Fruit fly (Drosophila melanogaster) whole organism, embryonic: ENCODE measurements around the gene CG5853.

Experiments
- Atf3 ChIP-seq: fragments of 200-800 bp; sonication (Bioruptor generic); optimal IDR thresholded peaks from 3 replicates; lab custom pipeline; 2016; ENCODE audit warnings: missing biosample characterization, missing genetic modification characterization
- B-H1 ChIP-seq: fragments of 200-800 bp; sonication (Bioruptor generic); IDR thresholded peaks from 3 replicates; pipeline ENCODE4 v1.3.6; 2022; ENCODE audit warnings: missing biosample characterization, missing genetic modification characterization
- CG11723 ChIP-seq: fragments of 200-800 bp; sonication (Bioruptor generic); optimal IDR thresholded peaks from 2 replicates; lab custom pipeline; 2017; ENCODE audit warnings: missing biosample characterization, mild to moderate bottlenecking, missing genetic modification characterization
- CG12391 ChIP-seq: fragments of 200-800 bp; sonication (Bioruptor generic); optimal IDR thresholded peaks from 3 replicates; lab custom pipeline; 2018; ENCODE audit warnings: missing biosample characterization, mild to moderate bottlenecking, missing genetic modification characterization, moderate library complexity
- CG12769 ChIP-seq: fragments of 200-800 bp; sonication (Bioruptor generic); optimal IDR thresholded peaks from 2 replicates; lab custom pipeline; 2019; ENCODE audit warnings: missing biosample characterization, mild to moderate bottlenecking, missing genetic modification characterization, moderate library complexity
- CG14441 ChIP-seq: fragments of 200-800 bp; sonication (Bioruptor generic); IDR thresholded peaks from 2 replicates; pipeline ENCODE4 v1.3.6; 2022; ENCODE audit warnings: missing biosample characterization, missing genetic modification characterization
- CG15269 ChIP-seq: fragments of 200-800 bp; sonication (Bioruptor generic); optimal IDR thresholded peaks from 2 replicates; lab custom pipeline; 2018; ENCODE audit warnings: missing biosample characterization, mild to moderate bottlenecking, missing genetic modification characterization, moderate library complexity
- CG1529 ChIP-seq: fragments of 200-800 bp; sonication (Bioruptor generic); optimal IDR thresholded peaks from 3 replicates; lab custom pipeline; 2018; ENCODE audit warnings: missing biosample characterization, missing genetic modification characterization
- CG1603 ChIP-seq: fragments of 200-800 bp; sonication (Bioruptor generic); optimal IDR thresholded peaks from 2 replicates; lab custom pipeline; 2019; ENCODE audit warnings: missing biosample characterization, mild to moderate bottlenecking, missing genetic modification characterization, moderate library complexity
- CG16779 ChIP-seq: fragments of 200-800 bp; sonication (Bioruptor generic); IDR thresholded peaks from 2 replicates; pipeline ENCODE4 v1.3.6; 2022; ENCODE audit warnings: missing biosample characterization, missing genetic modification characterization
- CG16863 ChIP-seq: fragments of 200-800 bp; sonication (Bioruptor generic); optimal IDR thresholded peaks from 3 replicates; lab custom pipeline; 2016; ENCODE audit warnings: missing biosample characterization, missing genetic modification characterization
- CG2120 ChIP-seq: fragments of 200-800 bp; sonication (Bioruptor generic); optimal IDR thresholded peaks from 3 replicates; lab custom pipeline; 2016; ENCODE audit warnings: missing biosample characterization, missing genetic modification characterization
- CG2678 ChIP-seq: fragments of 200-800 bp; sonication (Bioruptor generic); optimal IDR thresholded peaks from 3 replicates; lab custom pipeline; 2019; ENCODE audit warnings: missing biosample characterization, mild to moderate bottlenecking, missing genetic modification characterization, moderate library complexity
- CG34224 ChIP-seq: fragments of 200-800 bp; sonication (Bioruptor generic); IDR thresholded peaks from 3 replicates; pipeline ENCODE4 v1.3.6; 2022; ENCODE audit warnings: missing biosample characterization, missing genetic modification characterization; ENCODE audit not compliant: partially characterized antibody
- CG34422 ChIP-seq: fragments of 200-800 bp; sonication (Bioruptor generic); IDR thresholded peaks from 3 replicates; pipeline ENCODE4 v1.3.6; 2022; ENCODE audit warnings: missing biosample characterization, missing genetic modification characterization
- CG5953 ChIP-seq: fragments of 200-800 bp; sonication (Bioruptor generic); IDR thresholded peaks from 2 replicates; pipeline ENCODE4 v1.3.6; 2022; ENCODE audit warnings: missing biosample characterization, missing genetic modification characterization
- CG6791 ChIP-seq: fragments of 200-800 bp; sonication (Bioruptor generic); IDR thresholded peaks from 3 replicates; pipeline ENCODE4 v1.3.6; 2022; ENCODE audit warnings: missing biosample characterization, missing genetic modification characterization; ENCODE audit not compliant: partially characterized antibody
- CG7745 ChIP-seq: fragments of 200-800 bp; sonication (Bioruptor generic); optimal IDR thresholded peaks from 2 replicates; lab custom pipeline; 2018; ENCODE audit warnings: missing biosample characterization, mild to moderate bottlenecking, missing genetic modification characterization, moderate library complexity
- CG9932 ChIP-seq: fragments of 200-800 bp; sonication (Bioruptor generic); IDR thresholded peaks from 2 replicates; pipeline ENCODE4 v1.3.6; 2022; ENCODE audit warnings: missing biosample characterization, missing genetic modification characterization
- Doc3 ChIP-seq: fragments of 200-800 bp; sonication (Bioruptor generic); IDR thresholded peaks from 3 replicates; pipeline ENCODE4 v1.3.6; 2022; ENCODE audit warnings: missing biosample characterization, missing genetic modification characterization; ENCODE audit not compliant: partially characterized antibody
- Drgx ChIP-seq: fragments of 200-800 bp; sonication (Bioruptor generic); IDR thresholded peaks from 2 replicates; pipeline ENCODE4 v1.3.6; 2022; ENCODE audit warnings: missing biosample characterization, missing genetic modification characterization
- H2.0 ChIP-seq: fragments of 200-800 bp; sonication (Bioruptor generic); IDR thresholded peaks from 2 replicates; pipeline ENCODE4 v1.3.6; 2022; ENCODE audit warnings: missing biosample characterization, missing genetic modification characterization
- HHEX ChIP-seq: fragments of 200-800 bp; sonication (Bioruptor generic); optimal IDR thresholded peaks from 3 replicates; lab custom pipeline; 2017; ENCODE audit warnings: missing biosample characterization, mild to moderate bottlenecking, missing genetic modification characterization, missing genetic modification reagents
- Hmr ChIP-seq: fragments of 200-800 bp; sonication (Bioruptor generic); optimal IDR thresholded peaks from 3 replicates; lab custom pipeline; 2017; ENCODE audit warnings: mild to moderate bottlenecking, missing biosample characterization, missing genetic modification reagents, missing genetic modification characterization
- Hmx ChIP-seq: fragments of 200-800 bp; sonication (Bioruptor generic); optimal IDR thresholded peaks from 2 replicates; lab custom pipeline; 2016; ENCODE audit warnings: missing biosample characterization, missing genetic modification characterization
- MBD-R2 ChIP-seq: fragments of 200-800 bp; sonication (Bioruptor generic); IDR thresholded peaks from 2 replicates; pipeline ENCODE4 v1.3.6; 2022; ENCODE audit warnings: missing biosample characterization, missing genetic modification characterization
- Max ChIP-seq: fragments of 200-800 bp; sonication (Bioruptor generic); optimal IDR thresholded peaks from 2 replicates; lab custom pipeline; 2016; ENCODE audit warnings: missing biosample characterization, mild to moderate bottlenecking, missing genetic modification characterization
- NC2β ChIP-seq: fragments of 200-800 bp; sonication (Bioruptor generic); optimal IDR thresholded peaks from 2 replicates; lab custom pipeline; 2016; ENCODE audit warnings: missing biosample characterization, missing genetic modification characterization
- Opbp ChIP-seq: fragments of 200-800 bp; sonication (Bioruptor generic); IDR thresholded peaks from 3 replicates; pipeline ENCODE4 v1.3.6; 2022; ENCODE audit warnings: missing biosample characterization, missing genetic modification characterization; ENCODE audit not compliant: partially characterized antibody
- PHDP ChIP-seq: fragments of 200-800 bp; sonication (Bioruptor generic); optimal IDR thresholded peaks from 3 replicates; lab custom pipeline; 2018; ENCODE audit warnings: missing biosample characterization, mild to moderate bottlenecking, missing genetic modification characterization, moderate library complexity
- Sin3A ChIP-seq: fragments of >200 bp; optimal IDR thresholded peaks from 2 replicates; lab custom pipeline; 2018
- Sry-β ChIP-seq: fragments of 200-800 bp; sonication (Bioruptor generic); optimal IDR thresholded peaks from 2 replicates; lab custom pipeline; 2018; ENCODE audit warnings: missing biosample characterization, mild to moderate bottlenecking, missing genetic modification characterization, moderate library complexity
- Ssrp ChIP-seq: fragments of 200-800 bp; sonication (Bioruptor generic); optimal IDR thresholded peaks from 2 replicates; lab custom pipeline; 2018; ENCODE audit warnings: missing biosample characterization, mild to moderate bottlenecking, missing genetic modification characterization, moderate library complexity
- ap ChIP-seq: fragments of 200-800 bp; sonication (Bioruptor generic); IDR thresholded peaks from 2 replicates; pipeline ENCODE4 v1.3.6; 2022; ENCODE audit warnings: missing biosample characterization, missing genetic modification characterization
- crol ChIP-seq: fragments of 200-800 bp; sonication (Bioruptor generic); IDR thresholded peaks from 2 replicates; pipeline ENCODE4 v1.3.6; 2022; ENCODE audit warnings: missing biosample characterization, missing genetic modification characterization
- cwo ChIP-seq: fragments of 200-800 bp; sonication (Bioruptor generic); optimal IDR thresholded peaks from 3 replicates; lab custom pipeline; 2017; ENCODE audit warnings: missing biosample characterization, missing genetic modification characterization, mild to moderate bottlenecking, moderate library complexity, missing genetic modification reagents
- en ChIP-seq: fragments of 200-800 bp; sonication (Bioruptor generic); optimal IDR thresholded peaks from 2 replicates; lab custom pipeline; 2016; ENCODE audit warnings: missing biosample characterization, missing genetic modification characterization
- exex ChIP-seq: fragments of 200-800 bp; sonication (Bioruptor generic); optimal IDR thresholded peaks from 4 replicates; lab custom pipeline; 2018; ENCODE audit warnings: missing biosample characterization, mild to moderate bottlenecking, missing genetic modification characterization, moderate library complexity
- knrl ChIP-seq: fragments of 200-800 bp; sonication (Bioruptor generic); IDR thresholded peaks from 3 replicates; pipeline ENCODE4 v1.3.6; 2022; ENCODE audit warnings: missing biosample characterization, missing genetic modification characterization; ENCODE audit not compliant: partially characterized antibody
- lbe ChIP-seq: fragments of 200-800 bp; sonication (Bioruptor generic); optimal IDR thresholded peaks from 2 replicates; lab custom pipeline; 2016; ENCODE audit warnings: missing biosample characterization, mild to moderate bottlenecking, missing genetic modification characterization
- lmd ChIP-seq: fragments of 200-800 bp; sonication (Bioruptor generic); IDR thresholded peaks from 2 replicates; pipeline ENCODE4 v1.3.6; 2022; ENCODE audit warnings: missing biosample characterization, missing genetic modification characterization
- org-1 ChIP-seq: fragments of 200-800 bp; sonication (Bioruptor generic); optimal IDR thresholded peaks from 2 replicates; lab custom pipeline; 2017; ENCODE audit warnings: missing biosample characterization, missing genetic modification characterization
- pnt ChIP-seq: fragments of 200-800 bp; sonication (Bioruptor generic); optimal IDR thresholded peaks from 3 replicates; lab custom pipeline; 2016; ENCODE audit warnings: missing biosample characterization, missing genetic modification characterization
- ro ChIP-seq: fragments of 200-800 bp; sonication (Bioruptor generic); IDR thresholded peaks from 2 replicates; pipeline ENCODE4 v1.3.6; 2022; ENCODE audit warnings: missing biosample characterization, missing genetic modification characterization
- salm ChIP-seq: fragments of 200-800 bp; sonication (Bioruptor generic); optimal IDR thresholded peaks from 2 replicates; lab custom pipeline; 2018; ENCODE audit warnings: missing biosample characterization, mild to moderate bottlenecking, missing genetic modification characterization
- sc ChIP-seq, 3 experiments: fragments of >200 bp in 2 of 3; fragments of 200-800 bp in 1 of 3; sonication (Bioruptor generic) in 1 of 3; optimal IDR thresholded peaks; 2 replicates in 2 of 3; 3 replicates in 1 of 3; lab custom pipeline; 2017; ENCODE audit warnings: mild to moderate bottlenecking in 1 of 3, missing biosample characterization in 1 of 3, missing genetic modification characterization in 1 of 3, missing genetic modification reagents in 1 of 3
- sima ChIP-seq: fragments of 200-800 bp; sonication (Bioruptor generic); optimal IDR thresholded peaks from 2 replicates; lab custom pipeline; 2016; ENCODE audit warnings: missing biosample characterization, missing genetic modification characterization
- slou ChIP-seq: fragments of 200-800 bp; sonication (Bioruptor generic); optimal IDR thresholded peaks from 3 replicates; lab custom pipeline; 2016; ENCODE audit warnings: missing biosample characterization, missing genetic modification characterization
- unpg ChIP-seq: fragments of 200-800 bp; sonication (Bioruptor generic); optimal IDR thresholded peaks from 3 replicates; lab custom pipeline; 2018; ENCODE audit warnings: missing biosample characterization, mild to moderate bottlenecking, missing genetic modification characterization, moderate library complexity
- usp ChIP-seq: fragments of >200 bp; optimal IDR thresholded peaks from 2 replicates; lab custom pipeline; 2017; ENCODE audit warnings: missing biosample characterization, missing genetic modification characterization
- vvl ChIP-seq: fragments of 200-800 bp; sonication (Bioruptor generic); IDR thresholded peaks from 2 replicates; pipeline ENCODE4 v1.3.6; 2022; ENCODE audit warnings: missing biosample characterization, missing genetic modification characterization

Gene CG5853

DNA sequence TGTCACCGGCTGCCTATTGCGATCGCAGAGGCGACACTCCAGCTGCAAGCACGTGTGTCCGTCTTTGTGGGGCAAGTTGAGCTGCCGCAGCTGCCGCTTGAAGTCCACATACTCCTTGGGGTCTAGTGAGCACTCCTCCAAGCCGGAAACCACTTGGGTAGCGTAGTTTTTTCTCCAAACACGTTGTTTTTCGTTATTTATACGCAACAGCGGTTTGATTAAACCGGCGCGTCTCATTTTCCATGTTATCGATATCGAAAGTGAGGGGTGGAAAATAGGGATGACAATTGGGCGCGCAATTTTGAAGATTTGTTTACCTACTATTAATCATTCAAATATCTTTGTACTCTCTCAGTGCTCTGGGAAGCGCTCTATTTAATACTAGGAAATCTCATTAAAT is 54.3 kb downstream of the CG5853 start, which contains the start of gene mtDNA-helicase (continued):
- TF ChIP-seq CG1529 (GFP tag; lab: Kevin White, UChicago), result no peak
- no peak for TF ChIP-seq B-H1 (GFP tag; lab: Robert Waterston, UW)
- TF ChIP-seq Opbp (GFP tag; lab: Robert Waterston, UW), result peak; percentile 57; the same call in 1 of the 3 replicates
- TF ChIP-seq salm (tag; lab: Kevin White, UChicago), result no peak
- peak; percentile 12 for TF ChIP-seq Sin3A (lab: Kevin White, UChicago)
- TF ChIP-seq Hmx (GFP tag; lab: Kevin White, UChicago), result no peak
- TF ChIP-seq org-1 (GFP tag; lab: Kevin White, UChicago), result no peak
- no peak for TF ChIP-seq CG11723 (GFP tag; lab: Kevin White, UChicago)
- TF ChIP-seq slou (GFP tag; lab: Kevin White, UChicago), result no peak
- peak; percentile 75 for TF ChIP-seq MBD-R2 (GFP tag; lab: Robert Waterston, UW)
- TF ChIP-seq Hmr (GFP tag; lab: Kevin White, UChicago), result no peak
- TF ChIP-seq CG12391 (tag; lab: Kevin White, UChicago), result peak; percentile 5
- no peak for TF ChIP-seq pnt (GFP tag; lab: Kevin White, UChicago)
- TF ChIP-seq vvl (GFP tag; lab: Robert Waterston, UW), result no peak
- TF ChIP-seq CG5953 (GFP tag; lab: Robert Waterston, UW), result no peak
- TF ChIP-seq knrl, result peak; percentile 41; the same call in 2 of the 3 replicates
- TF ChIP-seq CG2120 (GFP tag; lab: Kevin White, UChicago), result peak; percentile 0
- TF ChIP-seq CG6791 (GFP tag; lab: Robert Waterston, UW), result peak; percentile 62; the same call in 1 of the 3 replicates
- TF ChIP-seq HHEX, result no peak
- no peak for TF ChIP-seq exex (tag; lab: Kevin White, UChicago)
- TF ChIP-seq CG16863 (GFP tag; lab: Kevin White, UChicago), result no peak
- TF ChIP-seq CG9932 (GFP tag; lab: Robert Waterston, UW), result no peak
- TF ChIP-seq CG15269 (tag; lab: Kevin White, UChicago), result no peak
- no peak for TF ChIP-seq H2.0 (GFP tag; lab: Robert Waterston, UW)
- TF ChIP-seq usp (GFP tag; lab: Kevin White, UChicago), result no peak
- TF ChIP-seq en (GFP tag; lab: Kevin White, UChicago), result no peak
- peak; percentile 49; the same call in 2 of the 3 replicates for TF ChIP-seq CG34422 (GFP tag; lab: Robert Waterston, UW)
- TF ChIP-seq Max (GFP tag; lab: Kevin White, UChicago), result peak; percentile 18
- no peak for TF ChIP-seq ro
- TF ChIP-seq ap (GFP tag; lab: Robert Waterston, UW), result no peak
- TF ChIP-seq sima (GFP tag; lab: Kevin White, UChicago), result no peak
- no peak for TF ChIP-seq CG16779 (GFP tag; lab: Robert Waterston, UW)
- peak; percentile 54; the same call in 2 of the 3 replicates for TF ChIP-seq CG34224 (GFP tag; lab: Robert Waterston, UW)
- TF ChIP-seq unpg, result no peak
- no peak for TF ChIP-seq CG2678
- no peak for TF ChIP-seq sc (optimal IDR thresholded peaks at IDR 0.05; lab: Kevin White, UChicago)
- TF ChIP-seq sc (GFP tag; optimal IDR thresholded peaks at IDR 0.05; lab: Kevin White, UChicago), result no peak
- TF ChIP-seq Ssrp (tag; lab: Kevin White, UChicago), result no peak
- no peak for TF ChIP-seq cwo (GFP tag; lab: Kevin White, UChicago)
- TF ChIP-seq Drgx, result no peak
- no peak for TF ChIP-seq CG7745 (tag; lab: Kevin White, UChicago)
- no peak for TF ChIP-seq Atf3 (GFP tag; lab: Kevin White, UChicago)
- no peak for TF ChIP-seq PHDP (tag; lab: Kevin White, UChicago)
- no peak for TF ChIP-seq Sry-β (GFP tag; lab: Kevin White, UChicago)
- peak; percentile 37 for TF ChIP-seq CG1603
- no peak for TF ChIP-seq lbe (GFP tag; lab: Kevin White, UChicago)
- TF ChIP-seq Doc3 (GFP tag; lab: Robert Waterston, UW), result peak; percentile 51; the same call in 1 of the 3 replicates
- TF ChIP-seq crol (GFP tag; lab: Robert Waterston, UW), result no peak
- TF ChIP-seq CG12769, result no peak
- no peak for TF ChIP-seq NC2β (GFP tag; lab: Kevin White, UChicago)
- TF ChIP-seq CG14441, result no peak
- TF ChIP-seq lmd, result no peak
